Fruit fly (Drosophila melanogaster): ENCODE data around the gene gcm2.
A peak's percentile ranks its signal among the peaks of the same experiment; 100 is the strongest.

Gene gcm2

dm6 chr2L:9567398-9567856 lies 40.9 kb upstream of the gcm2 start (continued):
- TF ChIP-seq stwl (tag; optimal IDR thresholded peaks at IDR 0.05), result peak; percentile 69
- TF ChIP-seq PHDP (tag; optimal IDR thresholded peaks at IDR 0.05), result peak; percentile 99
- peak; percentile 93 for TF ChIP-seq CG10366 (GFP tag; IDR thresholded peaks at IDR 0.05)
- peak; percentile 72 for TF ChIP-seq CG10959 (GFP tag; IDR thresholded peaks at IDR 0.05)
- TF ChIP-seq disco-r (GFP tag; optimal IDR thresholded peaks at IDR 0.05), result peak; percentile 97
- TF ChIP-seq pzg (GFP tag; optimal IDR thresholded peaks at IDR 0.05), result peak; percentile 44
- TF ChIP-seq CG31224 (GFP tag; IDR thresholded peaks at IDR 0.05), result peak; percentile 90
- peak; percentile 93 for TF ChIP-seq dm (GFP tag; optimal IDR thresholded peaks at IDR 0.05)
- peak; percentile 73 for TF ChIP-seq pum (GFP tag; optimal IDR thresholded peaks at IDR 0.05)
- peak; percentile 100 for TF ChIP-seq Med (GFP tag)
- TF ChIP-seq fd96Cb (tag; optimal IDR thresholded peaks at IDR 0.05), result peak; percentile 84
- TF ChIP-seq luna (GFP tag; optimal IDR thresholded peaks at IDR 0.05), result peak; percentile 95
- no peak for TF ChIP-seq usp (GFP tag; optimal IDR thresholded peaks at IDR 0.05)
- TF ChIP-seq cwo (GFP tag; optimal IDR thresholded peaks at IDR 0.05), result peak; percentile 94
- TF ChIP-seq BtbVII (GFP tag; optimal IDR thresholded peaks at IDR 0.05), result peak; percentile 100
- TF ChIP-seq CG42726 (GFP tag; IDR thresholded peaks at IDR 0.05; ENCODE audit: partially characterized antibody), result no peak
- peak; percentile 89 for TF ChIP-seq CG13424 (tag; optimal IDR thresholded peaks at IDR 0.05)
- peak; percentile 100 for TF ChIP-seq CG6765 (GFP tag; optimal IDR thresholded peaks at IDR 0.05)
- TF ChIP-seq CG12391 (tag; optimal IDR thresholded peaks at IDR 0.05), result peak; percentile 98
- TF ChIP-seq Lpt (GFP tag; optimal IDR thresholded peaks at IDR 0.05), result no peak
- TF ChIP-seq gsb (GFP tag; IDR thresholded peaks at IDR 0.05), result peak; percentile 93
- peak; percentile 98 for TF ChIP-seq Hand (GFP tag; optimal IDR thresholded peaks at IDR 0.05)
- TF ChIP-seq CG32767 (GFP tag; IDR thresholded peaks at IDR 0.05), result peak; percentile 94
- TF ChIP-seq ranshi (GFP tag; IDR thresholded peaks at IDR 0.05), result peak; percentile 96
- TF ChIP-seq fd3F (GFP tag; optimal IDR thresholded peaks at IDR 0.05), result peak; percentile 98
- TF ChIP-seq sens (GFP tag), result peak; percentile 99
- no peak for TF ChIP-seq ato (GFP tag; IDR thresholded peaks at IDR 0.05; ENCODE audit: partially characterized antibody)
- TF ChIP-seq kay (GFP tag; optimal IDR thresholded peaks at IDR 0.05), result peak; percentile 65
- TF ChIP-seq CG6254 (GFP tag; optimal IDR thresholded peaks at IDR 0.05), result peak; percentile 96
- TF ChIP-seq vvl (GFP tag; IDR thresholded peaks at IDR 0.05), result peak; percentile 99
- peak; percentile 89 for TF ChIP-seq CG4820 (GFP tag; optimal IDR thresholded peaks at IDR 0.05)
- peak; percentile 94 for TF ChIP-seq CG4360 (GFP tag; IDR thresholded peaks at IDR 0.05)
- TF ChIP-seq CG16863 (GFP tag; optimal IDR thresholded peaks at IDR 0.05), result peak; percentile 91
- TF ChIP-seq sqz (GFP tag; optimal IDR thresholded peaks at IDR 0.05), result peak; percentile 99
- TF ChIP-seq pita (GFP tag; optimal IDR thresholded peaks at IDR 0.05), result no peak
- TF ChIP-seq tin (GFP tag; optimal IDR thresholded peaks at IDR 0.05), result peak; percentile 95
- peak; percentile 88 for TF ChIP-seq phol (tag; optimal IDR thresholded peaks at IDR 0.05)
- peak; percentile 96 for TF ChIP-seq CG43689 (GFP tag; IDR thresholded peaks at IDR 0.05)
- TF ChIP-seq D19B (GFP tag; optimal IDR thresholded peaks at IDR 0.05), result peak; percentile 94
- TF ChIP-seq scrt (GFP tag; optimal IDR thresholded peaks at IDR 0.05), result peak; percentile 99
- TF ChIP-seq CG10654 (GFP tag; optimal IDR thresholded peaks at IDR 0.05), result peak; percentile 96
- peak; percentile 100 for TF ChIP-seq ci (GFP tag; IDR thresholded peaks at IDR 0.05)
- TF ChIP-seq dysf (GFP tag; IDR thresholded peaks at IDR 0.05), result peak; percentile 95
- peak; percentile 80 for TF ChIP-seq lmd (GFP tag; IDR thresholded peaks at IDR 0.05)
- peak; percentile 89 for TF ChIP-seq MESR4 (GFP tag; optimal IDR thresholded peaks at IDR 0.05)
- peak; percentile 99 for TF ChIP-seq CG10431 (GFP tag; optimal IDR thresholded peaks at IDR 0.05)
- peak; percentile 97 for TF ChIP-seq salm (tag; optimal IDR thresholded peaks at IDR 0.05)
- peak; percentile 95 for TF ChIP-seq H15 (GFP tag; IDR thresholded peaks at IDR 0.05)
- TF ChIP-seq CG11093 (GFP tag; IDR thresholded peaks at IDR 0.05), result peak; percentile 33; the same call in 1 of the 3 replicates
- peak; percentile 94 for TF ChIP-seq CG13123 (GFP tag; optimal IDR thresholded peaks at IDR 0.05)
- TF ChIP-seq Spps (tag; optimal IDR thresholded peaks at IDR 0.05), result peak; percentile 91

Measured in whole organism, embryonic.